Worm (Caenorhabditis elegans) whole organism, L4/young adult: Measurements from ENCODE around the gene K06B9.6.
"Not testable (repeated sequence)": the region's sequence is repeated elsewhere in the genome, so short reads cannot be mapped to it uniquely, and the experiment has no call there.

Source experiments
- W03F9.2 ChIP-seq: fragments of 150-350 bp; optimal IDR thresholded peaks from 2 replicates; lab custom pipeline; 2014; ENCODE audit warnings: missing biosample characterization, missing genetic modification characterization
- dao-5 ChIP-seq: sonication (generic microtip); optimal IDR thresholded peaks from 2 replicates; lab custom pipeline; 2016; ENCODE audit warnings: missing genotype, missing genetic modification characterization, moderate library complexity, missing compliant biosample characterization
- him-1 ChIP-seq: sonication (generic microtip); optimal IDR thresholded peaks from 2 replicates; lab custom pipeline; 2016; ENCODE audit warnings: missing genotype, missing genetic modification reagents, missing genetic modification characterization, missing compliant biosample characterization

K06B9.6 gene

ce11 chrIV:4210868-4211267 lies 14.2 kb upstream of the K06B9.6 start:
- TF ChIP-seq him-1 (tag; lab: Kevin White, UChicago), result peak; percentile 27
- no peak for TF ChIP-seq dao-5 (tag; lab: Kevin White, UChicago)

DNA sequence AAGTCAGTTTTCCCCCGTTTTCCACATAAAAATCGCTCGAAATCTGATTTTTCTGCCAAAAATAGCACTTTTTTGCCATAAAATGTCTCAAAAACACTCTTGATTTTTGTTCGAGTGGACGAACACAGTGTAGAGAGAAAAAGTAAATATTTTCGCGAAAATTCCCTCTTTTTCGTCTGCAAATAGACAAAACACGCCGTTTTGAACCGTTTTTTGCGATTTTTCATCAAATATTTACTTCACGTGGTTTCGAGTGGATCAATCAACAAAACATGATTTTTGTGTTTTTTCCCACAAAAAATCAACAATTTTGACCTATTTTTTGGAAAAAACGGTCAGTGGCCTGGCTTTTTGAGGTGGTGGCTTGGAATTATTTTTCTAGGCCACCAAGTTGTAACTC lies 12.5 kb upstream of the K06B9.6 start:
- no peak for TF ChIP-seq W03F9.2 (tag; lab: Kevin White, UChicago)
- TF ChIP-seq him-1 (tag; lab: Kevin White, UChicago), result no peak
- no peak for TF ChIP-seq dao-5 (tag; lab: Kevin White, UChicago)

DNA sequence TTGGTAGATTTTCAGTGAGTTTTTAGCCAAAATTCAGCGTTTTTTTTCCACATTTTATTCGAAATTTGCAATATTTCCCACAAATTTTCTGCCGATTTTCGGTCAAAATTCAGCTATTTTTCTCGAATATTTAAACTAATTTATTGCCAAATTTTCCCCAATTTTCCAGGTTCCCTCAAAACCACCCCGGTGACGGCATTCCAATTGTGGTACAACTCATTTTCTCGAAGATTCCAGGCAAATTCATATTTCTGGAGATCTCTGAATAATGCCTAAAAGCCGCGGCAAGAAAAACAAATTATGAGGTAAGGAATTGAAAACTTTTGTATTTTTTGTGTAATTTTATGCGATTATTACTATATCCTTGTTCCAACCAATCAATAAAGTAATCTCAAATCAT lies 10.5 kb upstream of the K06B9.6 start, which contains the start of gene osgn-1:
Gene osgn-1, plus strand, starts transcription at position 301 of the 400 bp plus-strand sequence.
- no peak for TF ChIP-seq him-1 (tag; lab: Kevin White, UChicago)
- no peak for TF ChIP-seq W03F9.2 (tag; lab: Kevin White, UChicago)
- no peak for TF ChIP-seq dao-5 (tag; lab: Kevin White, UChicago)

DNA sequence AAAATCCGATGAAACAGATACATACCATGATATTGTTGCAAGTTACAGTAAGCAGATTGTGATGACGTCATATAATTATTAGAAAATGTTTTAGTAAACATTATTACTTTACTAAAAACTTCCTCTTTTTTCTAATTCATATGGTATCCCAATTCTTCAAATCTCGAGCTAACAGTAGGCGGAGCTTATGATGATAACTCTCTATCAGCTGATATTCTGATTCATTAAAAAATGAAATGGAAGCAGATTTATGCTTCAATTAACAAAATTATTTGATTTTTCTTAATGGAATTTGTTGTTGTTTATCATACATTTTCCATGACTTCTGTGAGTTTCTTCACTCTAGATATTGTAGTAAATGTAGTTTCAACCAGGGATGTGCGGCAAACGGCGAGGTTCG lies 7.6 kb upstream of the K06B9.6 start, which contains the start of gene pax-2:
Gene pax-2, minus strand, starts transcription at position 101 of the 400 bp plus-strand sequence.
- TF ChIP-seq him-1 (tag; lab: Kevin White, UChicago) (no peak), W03F9.2 (tag; lab: Kevin White, UChicago) (no peak), dao-5 (tag; lab: Kevin White, UChicago) (no peak)

- TF ChIP-seq dao-5, him-1, W03F9.2 (tag; lab: Kevin White, UChicago): not testable (repeated sequence)
Observed at ce11 chrIV:4197167-4197566, 538 bp upstream of the K06B9.6 start, which contains the start of gene cyp-25A6. cyp-25A6 (plus strand) TSS chrIV:4197467.

ce11 chrIV:4186099-4186498 lies 10.5 kb downstream of the K06B9.6 start, which contains the start of gene K08D10.11:
K08D10.11 (minus strand) TSS chrIV:4186199.
- TF ChIP-seq him-1, dao-5, W03F9.2 (tag; lab: Kevin White, UChicago): not testable (repeated sequence)

DNA sequence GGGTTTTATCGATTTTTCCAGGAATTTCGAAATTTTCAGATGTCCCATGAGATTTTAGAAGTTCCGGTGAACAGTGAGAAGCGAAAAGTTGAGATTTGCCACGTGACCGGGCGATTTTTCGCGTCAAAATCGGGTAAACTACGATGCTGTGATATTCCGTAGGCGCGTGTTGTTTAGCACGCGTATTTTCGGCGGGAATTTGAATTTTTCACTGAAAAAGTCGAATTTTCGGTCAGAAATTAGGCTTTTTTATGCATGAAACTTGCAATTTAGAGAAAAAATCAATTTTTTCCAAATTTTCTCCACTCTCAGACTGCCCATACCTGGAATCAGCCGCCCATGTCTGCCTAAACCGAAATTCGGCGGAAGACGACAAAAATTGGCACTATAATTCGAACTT lies 18.2 kb downstream of the K06B9.6 start, which contains the start of gene tsen-34:
Gene tsen-34, plus strand, starts transcription at position 34 of the 400 bp plus-strand sequence.
- no peak for TF ChIP-seq W03F9.2 (tag; lab: Kevin White, UChicago)
- TF ChIP-seq him-1 (tag; lab: Kevin White, UChicago), result no peak
- no peak for TF ChIP-seq dao-5 (tag; lab: Kevin White, UChicago)

DNA sequence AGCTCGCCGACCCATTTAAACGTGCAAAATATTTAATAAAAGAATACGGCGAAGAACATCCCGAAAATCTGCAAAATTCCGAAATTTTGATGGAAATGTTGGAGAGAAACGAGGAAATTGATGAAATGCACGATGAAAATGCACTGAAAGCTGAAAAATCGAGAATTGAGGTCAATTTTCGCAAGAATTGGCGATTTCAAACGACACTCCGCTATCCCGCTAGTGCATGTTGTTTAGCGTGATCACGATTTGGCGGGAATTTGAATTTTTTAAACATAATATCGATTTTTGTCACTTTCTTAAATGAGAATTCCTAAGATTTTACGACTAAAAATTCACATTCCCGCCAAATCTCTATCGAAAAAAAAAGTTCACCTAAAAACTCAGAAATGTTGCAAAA lies 19.1 kb downstream of the K06B9.6 start:
- no peak for TF ChIP-seq him-1 (tag; lab: Kevin White, UChicago)

DNA sequence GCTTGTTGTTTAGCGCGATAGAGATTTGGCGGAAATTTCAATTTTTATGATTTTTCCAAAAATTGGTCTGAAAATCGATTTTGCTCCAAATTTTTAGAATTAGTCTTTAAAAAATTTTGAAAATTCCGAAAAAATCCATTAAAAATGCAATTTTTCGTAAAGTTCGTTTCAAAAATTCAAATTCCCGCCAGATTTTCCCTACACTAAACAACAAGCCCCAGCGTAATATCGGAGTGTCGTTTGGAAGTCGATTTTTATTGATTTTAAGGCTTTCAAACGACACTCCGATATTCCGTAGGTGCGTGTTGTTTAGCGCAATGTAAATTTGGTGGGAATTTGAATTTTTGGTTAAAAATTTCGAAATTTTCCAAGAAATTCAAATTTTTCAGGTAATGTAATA lies 20.0 kb downstream of the K06B9.6 start:
- TF ChIP-seq dao-5 (tag; lab: Kevin White, UChicago), result no peak
- TF ChIP-seq W03F9.2 (tag; lab: Kevin White, UChicago), result no peak
- no peak for TF ChIP-seq him-1 (tag; lab: Kevin White, UChicago)

DNA sequence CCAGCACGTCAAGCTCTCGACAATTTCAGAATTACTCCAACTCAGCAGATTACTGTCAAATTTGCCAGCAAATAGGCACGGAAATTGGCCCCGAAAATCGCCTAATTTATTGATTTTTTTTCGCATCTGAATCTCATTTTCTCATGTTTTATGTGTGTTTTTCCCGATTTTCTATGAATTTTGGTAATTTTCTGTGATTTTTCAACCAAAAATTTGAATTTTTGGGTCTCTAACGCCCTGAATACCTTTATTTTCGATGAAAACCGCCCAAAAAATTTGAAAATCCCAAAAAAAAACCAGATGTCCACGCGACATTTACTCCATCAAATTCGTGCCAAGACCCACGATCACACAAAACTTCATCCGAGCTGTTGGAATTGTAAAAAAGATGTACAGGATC lies 20.5 kb downstream of the K06B9.6 start, which contains the start of gene dnj-15:
Gene dnj-15, plus strand, starts transcription at position 301 of the 400 bp plus-strand sequence.
- no peak for TF ChIP-seq dao-5 (tag; lab: Kevin White, UChicago)
- TF ChIP-seq W03F9.2 (tag; lab: Kevin White, UChicago), result no peak

ce11 chrIV:4173789-4174188 lies 22.8 kb downstream of the K06B9.6 start, which contains the start of gene rnp-3:
rnp-3 (plus strand) TSS chrIV:4174089.
- TF ChIP-seq dao-5 (tag; lab: Kevin White, UChicago), result no peak
- TF ChIP-seq him-1 (tag; lab: Kevin White, UChicago), result no peak

DNA sequence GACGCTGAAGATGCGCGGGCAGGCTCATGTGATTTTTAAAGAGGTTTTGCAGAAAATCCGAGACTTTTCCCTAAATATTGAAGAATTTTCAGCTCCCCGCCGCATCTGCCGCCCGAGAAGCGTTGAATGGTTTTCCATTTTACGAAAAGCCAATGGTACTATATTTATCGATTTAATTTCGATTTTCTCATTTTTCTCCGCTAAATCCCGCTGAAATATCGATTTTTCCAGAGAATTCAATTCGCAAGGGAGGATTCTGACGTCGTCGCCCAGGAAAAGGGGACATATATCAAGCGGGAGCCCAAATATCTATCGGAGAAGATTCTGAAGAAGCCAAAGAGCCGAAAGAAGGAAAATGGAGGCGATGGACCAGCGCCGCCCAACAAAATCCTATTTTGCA lies 24.4 kb downstream of the K06B9.6 start:
- TF ChIP-seq him-1 (tag; lab: Kevin White, UChicago), result no peak
- TF ChIP-seq dao-5 (tag; lab: Kevin White, UChicago), result no peak
- TF ChIP-seq W03F9.2 (tag; lab: Kevin White, UChicago), result no peak

- peak; percentile 64 for TF ChIP-seq W03F9.2 (tag; lab: Kevin White, UChicago)
- TF ChIP-seq him-1 (tag; lab: Kevin White, UChicago), result no peak
Observed at ce11 chrIV:4171531-4172163, 25.0 kb downstream of the K06B9.6 start, which contains the start of the genes K08D10.13 and rnp-2. K08D10.13 (minus strand) TSS chrIV:4171581. rnp-2 (plus strand) TSS chrIV:4172076.

- no peak for TF ChIP-seq W03F9.2 (tag; lab: Kevin White, UChicago)
- no peak for TF ChIP-seq him-1 (tag; lab: Kevin White, UChicago)
- no peak for TF ChIP-seq dao-5 (tag; lab: Kevin White, UChicago)
Observed at ce11 chrIV:4167296-4167695, 29.3 kb downstream of the K06B9.6 start.
